Worm (Caenorhabditis elegans) whole organism, L2 larva: Measurements from ENCODE around the gene txdc-17.
A peak's percentile ranks its signal among the peaks of the same experiment; 100 is the strongest.

Experiments used
- F13H6.1 ChIP-seq: sonication (generic microtip); optimal IDR thresholded peaks from 2 replicates; lab custom pipeline; 2016; ENCODE audit warnings: missing genetic modification characterization, missing compliant biosample characterization
- R02D3.7 ChIP-seq: fragments of 150-350 bp; optimal IDR thresholded peaks from 2 replicates; lab custom pipeline; 2014; ENCODE audit warnings: missing biosample characterization, missing genetic modification characterization
- Y55F3AM.14 ChIP-seq: fragments of 200-800 bp; sonication (Bioruptor generic); optimal IDR thresholded peaks from 2 replicates; lab custom pipeline; 2018; ENCODE audit warnings: mild to moderate bottlenecking, missing genetic modification characterization, missing compliant biosample characterization
- ZK546.5 ChIP-seq: sonication (generic microtip); optimal IDR thresholded peaks from 2 replicates; lab custom pipeline; 2017; ENCODE audit warnings: missing biosample characterization, missing genetic modification characterization
- blmp-1 ChIP-seq: sonication (generic microtip); optimal IDR thresholded peaks from 2 replicates; lab custom pipeline; 2017; ENCODE audit warnings: missing genetic modification characterization, mild to moderate bottlenecking, missing compliant biosample characterization, antibody characterized with exemption, moderate library complexity; ENCODE audit not compliant: insufficient read depth
- ceh-16 ChIP-seq: fragments of 150-350 bp; optimal IDR thresholded peaks from 2 replicates; lab custom pipeline; 2014; ENCODE audit warnings: missing biosample characterization, missing genetic modification characterization
- crh-2 ChIP-seq: sonication (generic microtip); optimal IDR thresholded peaks from 2 replicates; lab custom pipeline; 2017; ENCODE audit warnings: missing biosample characterization, missing genetic modification characterization
- dmd-4 ChIP-seq: sonication (generic microtip); optimal IDR thresholded peaks from 2 replicates; lab custom pipeline; 2017; ENCODE audit warnings: missing biosample characterization, missing genetic modification characterization
- egl-27 ChIP-seq: sonication (generic microtip); optimal IDR thresholded peaks from 3 replicates; lab custom pipeline; 2017; ENCODE audit warnings: missing biosample characterization, missing genetic modification reagents, missing genetic modification characterization
- elt-1 ChIP-seq: fragments of 150-350 bp; optimal IDR thresholded peaks from 2 replicates; lab custom pipeline; 2014; ENCODE audit warnings: missing biosample characterization, missing genetic modification characterization
- elt-3 ChIP-seq: sonication (generic microtip); optimal IDR thresholded peaks from 2 replicates; lab custom pipeline; 2017; ENCODE audit warnings: missing biosample characterization, missing genetic modification characterization
- fos-1 ChIP-seq: fragments of 150-350 bp; optimal IDR thresholded peaks from 2 replicates; lab custom pipeline; 2014; ENCODE audit warnings: missing biosample characterization, missing genetic modification characterization
- gmeb-1 ChIP-seq: fragments of 150-350 bp; optimal IDR thresholded peaks from 2 replicates; lab custom pipeline; 2014; ENCODE audit warnings: missing biosample characterization, missing genetic modification characterization
- lin-13 ChIP-seq: fragments of 150-350 bp; optimal IDR thresholded peaks from 2 replicates; lab custom pipeline; 2014; ENCODE audit warnings: missing biosample characterization, missing genetic modification reagents, missing genetic modification characterization
- lin-39 ChIP-seq: fragments of 150-350 bp; optimal IDR thresholded peaks from 2 replicates; lab custom pipeline; 2014; ENCODE audit warnings: missing biosample characterization, missing genetic modification reagents, missing genetic modification characterization
- lsy-2 ChIP-seq, 2 experiments: fragments of 150-350 bp in 1 of 2; sonication (generic microtip) in 1 of 2; optimal IDR thresholded peaks; 2 replicates each; lab custom pipeline; 2014 to 2017; ENCODE audit warnings: missing biosample characterization in 2 of 2, missing genetic modification characterization in 2 of 2
- mdl-1 ChIP-seq, 2 experiments: fragments of 150-350 bp in 1 of 2; sonication (generic microtip) in 1 of 2; optimal IDR thresholded peaks; 2 replicates each; lab custom pipeline; 2017; ENCODE audit warnings: missing biosample characterization in 2 of 2, missing genetic modification characterization in 2 of 2
- nhr-12 ChIP-seq: fragments of 150-350 bp; optimal IDR thresholded peaks from 2 replicates; lab custom pipeline; 2014; ENCODE audit warnings: missing biosample characterization, missing genetic modification characterization
- nhr-129 ChIP-seq: fragments of 150-350 bp; optimal IDR thresholded peaks from 2 replicates; lab custom pipeline; 2014; ENCODE audit warnings: missing biosample characterization, missing genetic modification characterization
- nhr-21 ChIP-seq: fragments of 150-350 bp; optimal IDR thresholded peaks from 2 replicates; lab custom pipeline; 2014; ENCODE audit warnings: missing biosample characterization, missing genetic modification characterization
- nhr-237 ChIP-seq: fragments of 150-350 bp; optimal IDR thresholded peaks from 2 replicates; lab custom pipeline; 2014; ENCODE audit warnings: missing biosample characterization, missing genetic modification characterization
- nhr-6 ChIP-seq: fragments of 150-350 bp; optimal IDR thresholded peaks from 2 replicates; lab custom pipeline; 2014; ENCODE audit warnings: missing biosample characterization, missing genetic modification characterization
- peb-1 ChIP-seq: fragments of 150-350 bp; optimal IDR thresholded peaks from 2 replicates; lab custom pipeline; 2014; ENCODE audit warnings: missing biosample characterization, missing genetic modification characterization
- sem-4 ChIP-seq: fragments of 150-350 bp; optimal IDR thresholded peaks from 2 replicates; lab custom pipeline; 2014; ENCODE audit warnings: missing biosample characterization, missing genetic modification reagents, missing genetic modification characterization
- skn-1 ChIP-seq: sonication (generic microtip); optimal IDR thresholded peaks from 2 replicates; lab custom pipeline; 2017; ENCODE audit warnings: missing biosample characterization, missing genetic modification characterization
- sma-9 ChIP-seq, 2 experiments: fragments of 150-350 bp in 1 of 2; sonication (generic microtip) in 1 of 2; optimal IDR thresholded peaks; 2 replicates each; lab custom pipeline; 2014 to 2016; ENCODE audit warnings: missing genetic modification characterization in 2 of 2, mild to moderate bottlenecking in 1 of 2, missing biosample characterization in 1 of 2, missing compliant biosample characterization in 1 of 2, missing genetic modification reagents in 1 of 2, moderate library complexity in 1 of 2
- snpc-4 ChIP-seq: fragments of 150-350 bp; optimal IDR thresholded peaks from 2 replicates; lab custom pipeline; 2014; ENCODE audit warnings: missing biosample characterization, missing genetic modification characterization
- unc-55 ChIP-seq: fragments of 150-350 bp; sonication (generic microtip); optimal IDR thresholded peaks from 3 replicates; lab custom pipeline; 2014; ENCODE audit warnings: missing biosample characterization, missing genetic modification reagents, missing genetic modification characterization
- zag-1 ChIP-seq: fragments of 150-350 bp; optimal IDR thresholded peaks from 2 replicates; lab custom pipeline; 2014; ENCODE audit warnings: missing biosample characterization, missing genetic modification characterization
- ztf-1 ChIP-seq: fragments of 200-800 bp; sonication (Bioruptor generic); conservative IDR thresholded peaks from 2 replicates; pipeline ENCODE4 v1.3.6; 2022; ENCODE audit warnings: missing genetic modification characterization, missing compliant biosample characterization
- ztf-11 ChIP-seq: sonication (generic microtip); optimal IDR thresholded peaks from 2 replicates; lab custom pipeline; 2017; ENCODE audit warnings: missing biosample characterization, missing genetic modification characterization
- ztf-4 ChIP-seq: fragments of 150-350 bp; optimal IDR thresholded peaks from 2 replicates; lab custom pipeline; 2014; ENCODE audit warnings: missing biosample characterization, missing genetic modification characterization

Gene txdc-17

ce11 chrIII:2816205-2816923 lies 18.1 kb upstream of the txdc-17 start:
- peak in 1 of 2 experiments; percentile 13 for TF ChIP-seq lsy-2 (tag; optimal IDR thresholded peaks at IDR 0.05; lab: Kevin White, UChicago)
- TF ChIP-seq skn-1 (tag; lab: Kevin White, UChicago), result no peak
- TF ChIP-seq nhr-129 (tag; lab: Kevin White, UChicago), result no peak
- TF ChIP-seq, all 48 proteins: peak for 1

- TF ChIP-seq unc-55 (no peak), R02D3.7 (no peak), blmp-1 (tag; lab: Kevin White, UChicago) (no peak), nhr-6 (tag; lab: Kevin White, UChicago) (no peak), elt-1 (tag; lab: Kevin White, UChicago) (no peak), ceh-16 (tag; lab: Kevin White, UChicago) (no peak), sma-9 (GFP tag; optimal IDR thresholded peaks at IDR 0.05; lab: Kevin White, UChicago) (no peak), sma-9 (tag; optimal IDR thresholded peaks at IDR 0.05; lab: Kevin White, UChicago) (no peak), Y55F3AM.14 (GFP tag; lab: Kevin White, UChicago) (no peak), sem-4 (tag; lab: Kevin White, UChicago) (no peak), ZK546.5 (tag; lab: Kevin White, UChicago) (no peak), gmeb-1 (tag; lab: Kevin White, UChicago) (no peak), ztf-4 (tag; lab: Kevin White, UChicago) (no peak)
- TF ChIP-seq, all 48 proteins: peak for 0
Observed at ce11 chrIII:2817847-2818246, 16.6 kb upstream of the txdc-17 start.

ce11 chrIII:2818980-2819379 lies 15.5 kb upstream of the txdc-17 start, which contains the start of gene pipp-4P:
Gene pipp-4P (plus strand): TSS chrIII:2819280.
- TF ChIP-seq unc-55 (no peak), sma-9 (GFP tag; optimal IDR thresholded peaks at IDR 0.05; lab: Kevin White, UChicago) (no peak), sma-9 (tag; optimal IDR thresholded peaks at IDR 0.05; lab: Kevin White, UChicago) (no peak), nhr-237 (no peak), ztf-11 (tag; lab: Kevin White, UChicago) (no peak), egl-27 (tag; lab: Kevin White, UChicago) (no peak), ceh-16 (tag; lab: Kevin White, UChicago) (no peak), lin-13 (GFP tag; lab: Kevin White, UChicago) (no peak), lsy-2 (tag; optimal IDR thresholded peaks at IDR 0.05; lab: Kevin White, UChicago) (no peak), nhr-12 (no peak), snpc-4 (tag; lab: Kevin White, UChicago) (no peak), ztf-1 (GFP tag; lab: Robert Waterston, UW) (no peak), mdl-1 (tag; optimal IDR thresholded peaks at IDR 0.05; lab: Kevin White, UChicago) (no peak), lin-39 (tag; lab: Kevin White, UChicago) (no peak), fos-1 (no peak)

ce11 chrIII:2826770-2827169 lies 7.7 kb upstream of the txdc-17 start, which contains the start of gene Y71H2AM.1:
Gene Y71H2AM.1 (plus strand): TSS chrIII:2827070.
- TF ChIP-seq F13H6.1 (no peak), elt-1 (tag; lab: Kevin White, UChicago) (no peak), fos-1 (no peak), blmp-1 (tag; lab: Kevin White, UChicago) (no peak), dmd-4 (no peak), ztf-11 (tag; lab: Kevin White, UChicago) (no peak), skn-1 (tag; lab: Kevin White, UChicago) (no peak), R02D3.7 (no peak), zag-1 (no peak), crh-2 (tag; lab: Kevin White, UChicago) (no peak), peb-1 (tag; lab: Kevin White, UChicago) (no peak), nhr-129 (tag; lab: Kevin White, UChicago) (no peak), elt-3 (tag; lab: Kevin White, UChicago) (no peak), nhr-21 (tag; lab: Kevin White, UChicago) (no peak)

ce11 chrIII:2832483-2832882 lies 2.0 kb upstream of the txdc-17 start, which contains the start of gene Y71H2AM.29:
Gene Y71H2AM.29 (plus strand): TSS chrIII:2832783.
- no peak for TF ChIP-seq skn-1 (tag; lab: Kevin White, UChicago)
- TF ChIP-seq, all 48 proteins: peak for 0
